Fruit fly (Drosophila melanogaster) whole organism, pupa: Measurements from ENCODE around the gene CG14323.

Experiments used
- CG10348 ChIP-seq: fragments of 200-800 bp; sonication (Bioruptor generic); IDR thresholded peaks from 2 replicates; pipeline ENCODE4 v1.3.6; 2022; ENCODE audit warnings: missing biosample characterization, missing genetic modification characterization
- CG12605 ChIP-seq: fragments of 200-800 bp; sonication (Bioruptor generic); IDR thresholded peaks from 2 replicates; pipeline ENCODE4 v1.3.6; 2022; ENCODE audit warnings: missing biosample characterization, missing genetic modification characterization
- CG13204 ChIP-seq: fragments of 200-800 bp; sonication (Bioruptor generic); optimal IDR thresholded peaks from 2 replicates; lab custom pipeline; 2018; ENCODE audit warnings: missing biosample characterization, mild to moderate bottlenecking, missing genetic modification characterization, moderate library complexity
- CG14655 ChIP-seq: fragments of 200-800 bp; sonication (Bioruptor generic); optimal IDR thresholded peaks from 3 replicates; lab custom pipeline; 2017; ENCODE audit warnings: mild to moderate bottlenecking, missing biosample characterization, missing genetic modification reagents, missing genetic modification characterization
- CG15710 ChIP-seq: fragments of 200-800 bp; sonication (Bioruptor generic); optimal IDR thresholded peaks from 2 replicates; lab custom pipeline; 2018; ENCODE audit warnings: missing biosample characterization, mild to moderate bottlenecking, missing genetic modification characterization, moderate library complexity
- CG17806 ChIP-seq: fragments of 200-800 bp; sonication (Bioruptor generic); optimal IDR thresholded peaks from 2 replicates; lab custom pipeline; 2018; ENCODE audit warnings: missing biosample characterization, mild to moderate bottlenecking, missing genetic modification characterization, moderate library complexity
- CG32121 ChIP-seq: fragments of 200-800 bp; sonication (Bioruptor generic); IDR thresholded peaks from 2 replicates; pipeline ENCODE4 v1.3.6; 2022; ENCODE audit warnings: missing biosample characterization, missing genetic modification characterization
- CG34367 ChIP-seq: fragments of 200-800 bp; sonication (Bioruptor generic); optimal IDR thresholded peaks from 2 replicates; lab custom pipeline; 2018; ENCODE audit warnings: missing biosample characterization, mild to moderate bottlenecking, missing genetic modification characterization
- CG4496 ChIP-seq: fragments of 200-800 bp; sonication (Bioruptor generic); IDR thresholded peaks from 3 replicates; pipeline ENCODE4 v1.3.6; 2022; ENCODE audit warnings: missing biosample characterization, missing genetic modification characterization
- CG8159 ChIP-seq: fragments of 200-800 bp; sonication (Bioruptor generic); optimal IDR thresholded peaks from 3 replicates; lab custom pipeline; 2018; ENCODE audit warnings: missing biosample characterization, mild to moderate bottlenecking, missing genetic modification characterization, moderate library complexity
- CG8301 ChIP-seq: fragments of 200-800 bp; sonication (Bioruptor generic); optimal IDR thresholded peaks from 2 replicates; lab custom pipeline; 2018; ENCODE audit warnings: missing biosample characterization, mild to moderate bottlenecking, missing genetic modification characterization
- CG9948 ChIP-seq: fragments of 200-800 bp; sonication (Bioruptor generic); optimal IDR thresholded peaks from 2 replicates; lab custom pipeline; 2018; ENCODE audit warnings: missing biosample characterization, mild to moderate bottlenecking, missing genetic modification characterization, moderate library complexity
- D1 ChIP-seq: fragments of 200-800 bp; sonication (Bioruptor generic); optimal IDR thresholded peaks from 2 replicates; lab custom pipeline; 2018; ENCODE audit warnings: missing biosample characterization, mild to moderate bottlenecking, missing genetic modification characterization, moderate library complexity
- EcR ChIP-seq: fragments of 200-800 bp; sonication (Bioruptor generic); optimal IDR thresholded peaks from 3 replicates; lab custom pipeline; 2019; ENCODE audit warnings: missing biosample characterization, missing genetic modification characterization, mild to moderate bottlenecking, moderate library complexity, missing genetic modification reagents
- Ets98B ChIP-seq: fragments of 200-800 bp; sonication (Bioruptor generic); IDR thresholded peaks from 2 replicates; pipeline ENCODE4 v1.3.6; 2022; ENCODE audit warnings: missing biosample characterization, missing genetic modification characterization
- Pif1A ChIP-seq: fragments of 200-800 bp; sonication (Bioruptor generic); optimal IDR thresholded peaks from 3 replicates; lab custom pipeline; 2016; ENCODE audit warnings: missing biosample characterization, missing genetic modification characterization
- Pif1B ChIP-seq: fragments of 200-800 bp; sonication (Bioruptor generic); optimal IDR thresholded peaks from 3 replicates; lab custom pipeline; 2016; ENCODE audit warnings: missing biosample characterization, missing genetic modification characterization
- Snoo ChIP-seq: fragments of 200-800 bp; sonication (Bioruptor generic); optimal IDR thresholded peaks from 3 replicates; lab custom pipeline; 2017; ENCODE audit warnings: missing biosample characterization, mild to moderate bottlenecking, missing genetic modification characterization, inconsistent platforms
- fd96Ca ChIP-seq: fragments of 200-800 bp; sonication (Bioruptor generic); IDR thresholded peaks from 3 replicates; pipeline ENCODE4 v1.3.6; 2022; ENCODE audit warnings: missing biosample characterization, missing genetic modification characterization
- gl ChIP-seq: fragments of 200-800 bp; sonication (Bioruptor generic); optimal IDR thresholded peaks from 2 replicates; lab custom pipeline; 2018; ENCODE audit warnings: missing biosample characterization, mild to moderate bottlenecking, missing genetic modification characterization
- rn ChIP-seq: fragments of 200-800 bp; sonication (Bioruptor generic); IDR thresholded peaks from 2 replicates; pipeline ENCODE4 v1.3.6; 2022; ENCODE audit warnings: missing biosample characterization, missing genetic modification characterization

CG14323 gene

dm6 chr3R:17622062-17622766 lies at the start of gene CG14323:
CG14323 (minus strand) TSS chr3R:17622112.
- TF ChIP-seq CG8159 (tag; lab: Kevin White, UChicago) (no peak), CG4496 (GFP tag; lab: Robert Waterston, UW) (no peak), Pif1B (GFP tag; lab: Kevin White, UChicago) (no peak), CG17806 (tag; lab: Kevin White, UChicago) (no peak), gl (tag; lab: Kevin White, UChicago) (no peak), CG9948 (tag; lab: Kevin White, UChicago) (no peak)
- TF ChIP-seq, all 21 proteins: peak for 0

dm6 chr3R:17670857-17671336 lies 49.0 kb upstream of the CG14323 start, which contains the start of the genes CG7523 and Mps1:
CG7523 (minus strand) TSS chr3R:17670895.
Mps1 (plus strand) TSS chr3R:17671271.
- no peak for TF ChIP-seq CG34367
- TF ChIP-seq CG32121 (GFP tag; lab: Robert Waterston, UW), result no peak
- no peak for TF ChIP-seq Snoo (tag; lab: Kevin White, UChicago)
- no peak for TF ChIP-seq CG12605 (GFP tag; lab: Robert Waterston, UW)
- TF ChIP-seq rn (GFP tag; lab: Robert Waterston, UW), result no peak
- TF ChIP-seq CG14655, result no peak
- TF ChIP-seq, all 21 proteins: peak for 0

dm6 chr3R:17670202-17670856 lies 48.4 kb upstream of the CG14323 start:
- TF ChIP-seq EcR (GFP tag; lab: Kevin White, UChicago), result peak; percentile 53
- TF ChIP-seq rn (GFP tag; lab: Robert Waterston, UW), result no peak
- TF ChIP-seq Pif1B (GFP tag; lab: Kevin White, UChicago), result no peak
- TF ChIP-seq, all 21 proteins: peak for 1

- TF ChIP-seq D1, result no peak
- TF ChIP-seq CG4496 (GFP tag; lab: Robert Waterston, UW), result no peak
- TF ChIP-seq CG8301 (tag; lab: Kevin White, UChicago), result no peak
Measured at dm6 chr3R:17667987-17668386, 46.1 kb upstream of the CG14323 start.

dm6 chr3R:17667279-17667678 lies 45.4 kb upstream of the CG14323 start, which contains the start of gene CG45045:
CG45045 (plus strand) TSS chr3R:17667572.
- TF ChIP-seq CG8301 (tag; lab: Kevin White, UChicago) (no peak), CG32121 (GFP tag; lab: Robert Waterston, UW) (no peak), Pif1A (GFP tag; lab: Kevin White, UChicago) (no peak), rn (GFP tag; lab: Robert Waterston, UW) (no peak), gl (tag; lab: Kevin White, UChicago) (no peak), Ets98B (no peak), EcR (GFP tag; lab: Kevin White, UChicago) (no peak), CG17806 (tag; lab: Kevin White, UChicago) (no peak), CG8159 (tag; lab: Kevin White, UChicago) (no peak), CG12605 (GFP tag; lab: Robert Waterston, UW) (no peak), CG34367 (no peak), CG13204 (GFP tag; lab: Kevin White, UChicago) (no peak), D1 (no peak), CG15710 (no peak)

- TF ChIP-seq Pif1A (GFP tag; lab: Kevin White, UChicago) (no peak), Pif1B (GFP tag; lab: Kevin White, UChicago) (no peak)
Measured at dm6 chr3R:17666797-17667156, 44.9 kb upstream of the CG14323 start.

dm6 chr3R:17666061-17666796 lies 44.3 kb upstream of the CG14323 start:
- TF ChIP-seq CG34367 (no peak), CG17806 (tag; lab: Kevin White, UChicago) (no peak), D1 (no peak), CG8159 (tag; lab: Kevin White, UChicago) (no peak), CG12605 (GFP tag; lab: Robert Waterston, UW) (no peak), CG13204 (GFP tag; lab: Kevin White, UChicago) (no peak), Pif1A (GFP tag; lab: Kevin White, UChicago) (no peak), CG10348 (no peak), Pif1B (GFP tag; lab: Kevin White, UChicago) (no peak), fd96Ca (no peak), gl (tag; lab: Kevin White, UChicago) (no peak), EcR (GFP tag; lab: Kevin White, UChicago) (no peak), CG8301 (tag; lab: Kevin White, UChicago) (no peak), CG14655 (no peak), rn (GFP tag; lab: Robert Waterston, UW) (no peak), Ets98B (no peak), Snoo (tag; lab: Kevin White, UChicago) (no peak), CG15710 (no peak)
